Worm (Caenorhabditis elegans): ENCODE results near the gene trpa-1.

ce11 chrIV:11871898-11872297 lies 7.6 kb downstream of the trpa-1 start:
- TF ChIP-seq fax-1 (tag; optimal IDR thresholded peaks at IDR 0.05) = no peak
- TF ChIP-seq syd-9 (tag; optimal IDR thresholded peaks at IDR 0.05) = no peak

All from whole organism, late embryonic.